Fruit fly (Drosophila melanogaster): Measurements from ENCODE around the gene RPA3.

DNA sequence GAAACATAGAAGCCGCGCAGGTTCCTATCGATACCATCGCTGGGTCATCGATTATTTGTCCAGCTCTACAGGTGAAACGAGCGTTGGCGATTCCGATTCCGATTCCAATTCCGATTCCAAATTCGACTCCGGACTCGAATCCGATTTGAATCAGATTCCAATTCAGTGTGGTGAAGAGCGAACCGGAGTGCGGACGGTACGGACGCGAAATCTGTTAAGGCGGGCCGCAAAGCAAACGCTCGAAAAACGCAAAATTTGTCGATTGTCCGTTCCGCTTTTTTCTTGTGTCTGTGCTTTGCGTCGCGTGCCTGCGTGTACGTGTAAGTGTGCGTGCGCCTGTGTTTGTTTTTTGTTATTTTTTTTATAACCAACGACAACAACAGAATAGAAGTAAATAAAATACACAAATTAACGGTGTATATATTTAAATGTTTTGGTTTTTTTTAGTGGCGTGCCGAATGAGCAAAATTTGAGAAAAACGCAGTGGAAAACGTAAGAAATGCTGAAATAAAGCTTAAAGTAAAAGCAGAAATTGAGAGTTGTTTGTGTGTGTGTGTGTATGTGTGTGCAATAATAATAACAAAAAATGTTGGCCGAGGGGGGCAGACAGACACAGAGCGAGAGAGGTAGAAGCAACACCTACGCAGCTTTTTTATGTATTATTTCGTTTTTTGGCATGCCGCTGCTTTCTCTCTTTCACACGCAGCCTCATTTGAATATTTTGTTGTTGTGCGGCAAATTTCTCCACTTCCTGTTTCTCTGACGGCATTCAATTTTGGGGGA lies 6.4 kb upstream of the RPA3 start, which contains the start of gene Ptp10D:
- TF ChIP-seq usp (GFP tag; optimal IDR thresholded peaks at IDR 0.05) (no peak), EcR (GFP tag; optimal IDR thresholded peaks at IDR 0.05) (no peak)
